Worm (Caenorhabditis elegans): ENCODE results near the gene sucl-1.

- TF ChIP-seq mdl-1 (tag; optimal IDR thresholded peaks at IDR 0.05) (no peak), vab-7 (GFP tag; IDR thresholded peaks at IDR 0.05) (no peak), lin-13 (GFP tag; optimal IDR thresholded peaks at IDR 0.05) (no peak), arid-1 (GFP tag; conservative IDR thresholded peaks at IDR 0.05) (no peak), nhr-102 (tag; optimal IDR thresholded peaks at IDR 0.05) (no peak), egl-43 (GFP tag; IDR thresholded peaks at IDR 0.05) (no peak)
These were observed 8.6 kb upstream of the sucl-1 start for ce11 chrX:14745218-14745617.
